Fruit fly (Drosophila melanogaster): ENCODE data around the gene SF1.

dm6 chr3R:17505599-17505998 is 34.6 kb upstream of the SF1 start, which contains the start of gene Dscam3:
- TF ChIP-seq CG11617 (GFP tag; optimal IDR thresholded peaks at IDR 0.05) = no peak
- no peak for TF ChIP-seq cic (GFP tag; optimal IDR thresholded peaks at IDR 0.05)
- TF ChIP-seq cnc (optimal IDR thresholded peaks at IDR 0.05) = no peak
- TF ChIP-seq kay (GFP tag; ENCODE audit: borderline replicate concordance) = no peak
- TF ChIP-seq Clk (GFP tag; optimal IDR thresholded peaks at IDR 0.05) = no peak
- no peak for TF ChIP-seq pad (GFP tag; optimal IDR thresholded peaks at IDR 0.05)
- TF ChIP-seq CG7101 (tag; optimal IDR thresholded peaks at IDR 0.05) = no peak
- TF ChIP-seq CG14711 (tag; optimal IDR thresholded peaks at IDR 0.05) = no peak
